Worm (Caenorhabditis elegans) whole organism, dauer: Measurements from ENCODE around the gene ubc-7.

Source experiments
- unc-62 ChIP-seq: sonication (generic microtip); optimal IDR thresholded peaks from 2 replicates; lab custom pipeline; 2017; ENCODE audit warnings: missing biosample characterization, missing genetic modification reagents, missing genetic modification characterization

The ubc-7 gene

DNA sequence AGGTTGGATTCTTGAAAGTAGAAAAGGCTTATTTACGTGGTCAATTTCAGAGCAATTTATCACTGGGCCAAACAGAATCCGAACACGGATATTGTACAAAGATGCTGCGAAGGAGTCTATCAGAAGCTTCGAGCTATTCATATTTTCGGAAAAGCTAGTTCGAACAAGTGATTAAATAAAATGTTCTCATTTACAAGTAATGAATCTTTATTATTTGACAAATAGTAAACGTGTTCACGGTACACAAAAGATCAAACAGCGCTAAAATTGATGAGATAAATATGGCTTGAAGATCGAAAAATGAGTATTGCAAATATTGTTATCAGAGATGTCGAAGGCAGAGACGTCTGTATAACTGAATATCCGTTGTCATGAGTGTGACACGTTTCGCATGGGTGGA is 15.9 kb downstream of the ubc-7 start:
- no peak for TF ChIP-seq unc-62 (GFP tag; lab: Kevin White, UChicago)

DNA sequence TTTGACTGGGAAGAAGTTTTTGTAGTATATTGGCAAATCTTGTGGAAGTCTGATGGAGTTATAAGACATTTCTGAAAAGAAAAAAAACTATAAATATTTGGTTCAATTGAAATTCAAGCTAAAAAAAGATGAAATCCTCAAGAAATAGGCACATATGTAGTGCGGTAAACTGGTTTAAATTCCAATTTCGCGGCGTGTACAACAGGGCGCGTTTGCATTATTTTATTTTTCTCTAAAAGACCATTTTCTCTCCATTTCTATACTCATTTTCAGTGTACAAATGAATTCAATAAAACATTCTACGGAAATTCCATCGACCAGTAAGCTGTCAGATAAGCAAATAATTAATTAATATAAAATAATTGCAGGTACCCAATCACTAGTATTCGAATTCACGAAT is 16.8 kb downstream of the ubc-7 start, which contains the start of the genes pri-1 and F58A4.6:
Gene pri-1, minus strand, starts transcription at position 71 of the 400 bp plus-strand sequence.
Gene F58A4.6, plus strand, starts transcription at position 272 of the 400 bp plus-strand sequence.
- TF ChIP-seq unc-62 (GFP tag; lab: Kevin White, UChicago) = no peak

DNA sequence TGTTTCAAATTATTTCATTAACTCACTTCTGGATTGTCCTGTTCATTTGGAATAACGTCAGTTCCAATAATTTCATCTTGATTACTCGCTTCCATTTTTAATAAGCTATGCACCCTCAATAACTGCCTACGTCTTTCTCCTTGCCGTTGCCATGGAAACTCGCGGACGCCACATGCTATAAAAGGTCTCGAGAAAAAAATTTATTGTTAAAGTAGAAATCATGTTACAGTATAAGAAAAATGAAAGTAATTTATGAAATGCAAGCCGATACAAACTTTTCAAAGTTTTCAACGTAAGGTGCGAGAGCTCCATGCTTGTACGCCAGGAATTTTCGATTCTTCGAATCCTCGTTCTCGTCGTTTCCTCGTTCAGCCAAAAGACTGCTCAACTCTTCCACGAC is 18.9 kb downstream of the ubc-7 start, which contains the start of gene bbs-4:
Gene bbs-4, minus strand, starts transcription at position 101 of the 400 bp plus-strand sequence.
- TF ChIP-seq unc-62 (GFP tag; lab: Kevin White, UChicago) = no peak

DNA sequence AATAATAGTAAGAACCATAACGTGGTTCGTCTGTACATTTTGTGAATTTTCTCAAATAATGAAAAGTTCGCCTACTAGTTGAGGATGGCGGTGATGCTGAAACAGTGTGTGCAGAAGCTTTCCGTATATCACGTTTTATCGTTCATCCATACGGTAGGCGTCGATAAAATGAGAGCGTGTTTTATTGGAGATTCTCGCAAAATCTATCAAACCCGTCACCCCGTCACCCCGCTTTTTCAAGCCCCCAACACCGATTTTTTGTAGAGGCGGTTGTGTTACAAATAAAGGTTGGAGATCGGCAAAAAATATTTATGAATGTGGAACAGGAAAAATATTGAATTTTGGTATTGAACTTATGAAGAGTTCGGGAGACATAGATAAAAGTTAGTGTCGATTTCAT is 22.3 kb downstream of the ubc-7 start, which contains the start of gene clec-161:
Gene clec-161, minus strand, starts transcription at position 101 of the 400 bp plus-strand sequence.
- no peak for TF ChIP-seq unc-62 (GFP tag; lab: Kevin White, UChicago)

DNA sequence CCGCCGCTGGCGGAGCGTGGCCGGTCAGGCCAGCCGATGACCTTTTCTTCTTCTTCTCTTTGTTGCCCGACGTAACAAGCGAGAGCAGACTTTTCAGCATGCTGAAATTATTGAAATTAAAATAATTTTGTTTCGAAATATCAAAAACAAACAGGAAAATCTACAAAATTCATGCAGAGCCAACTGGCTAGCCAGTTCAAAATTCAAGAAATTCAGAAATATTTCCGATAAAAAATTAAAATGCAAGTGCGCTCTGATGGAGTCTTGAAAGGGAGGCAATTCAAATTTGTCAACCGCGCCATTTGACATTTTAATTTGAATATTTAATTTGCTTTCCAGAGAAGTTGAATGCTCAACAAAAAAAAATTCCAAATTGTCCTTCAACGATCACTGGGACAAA is 30.3 kb downstream of the ubc-7 start, which contains the start of gene F58A4.2:
Gene F58A4.2, minus strand, starts transcription at position 101 of the 400 bp plus-strand sequence.
- no peak for TF ChIP-seq unc-62 (GFP tag; lab: Kevin White, UChicago)

DNA sequence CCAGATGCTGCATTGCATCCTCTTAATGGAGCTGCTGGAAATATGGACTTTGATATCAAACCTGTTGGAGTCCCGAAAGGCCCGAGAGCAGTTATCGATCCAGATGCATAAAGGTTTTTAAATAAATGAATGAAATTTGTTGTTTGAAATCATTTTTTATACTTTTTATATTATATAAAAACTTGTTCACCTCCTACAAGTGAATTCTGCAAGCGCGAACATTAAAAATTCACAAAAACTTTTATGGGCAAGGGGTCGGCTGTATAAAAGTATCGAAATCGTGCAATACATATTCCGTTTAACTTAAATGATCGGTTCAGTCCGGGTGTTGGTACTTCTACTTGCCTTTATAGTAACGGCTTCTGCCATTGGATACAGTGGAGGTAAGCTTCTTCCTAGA is 32.8 kb downstream of the ubc-7 start, which contains the start of gene F58A4.1:
Gene F58A4.1, plus strand, starts transcription at position 301 of the 400 bp plus-strand sequence.
- TF ChIP-seq unc-62 (GFP tag; lab: Kevin White, UChicago) = no peak

DNA sequence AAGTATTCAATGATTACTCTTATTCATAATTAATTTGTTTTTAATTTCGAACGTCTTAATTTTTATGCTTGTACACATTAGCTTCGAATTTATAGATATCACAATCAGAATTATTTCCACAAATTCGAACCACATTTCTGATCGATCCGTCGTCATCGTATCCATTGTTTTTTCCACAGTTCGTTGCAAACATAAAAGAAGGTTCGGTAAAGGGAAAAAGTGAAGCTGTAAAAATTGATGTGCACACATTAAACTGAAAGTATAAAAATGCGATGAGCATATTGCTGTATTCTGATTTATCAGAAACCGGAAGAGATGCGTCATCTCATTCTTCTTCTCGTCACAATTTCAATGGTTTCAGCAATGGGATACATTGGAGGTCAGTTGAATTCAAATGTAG is 33.9 kb downstream of the ubc-7 start, which contains the start of gene C48B4.12:
Gene C48B4.12, plus strand, starts transcription at position 301 of the 400 bp plus-strand sequence.
- no peak for TF ChIP-seq unc-62 (GFP tag; lab: Kevin White, UChicago)

DNA sequence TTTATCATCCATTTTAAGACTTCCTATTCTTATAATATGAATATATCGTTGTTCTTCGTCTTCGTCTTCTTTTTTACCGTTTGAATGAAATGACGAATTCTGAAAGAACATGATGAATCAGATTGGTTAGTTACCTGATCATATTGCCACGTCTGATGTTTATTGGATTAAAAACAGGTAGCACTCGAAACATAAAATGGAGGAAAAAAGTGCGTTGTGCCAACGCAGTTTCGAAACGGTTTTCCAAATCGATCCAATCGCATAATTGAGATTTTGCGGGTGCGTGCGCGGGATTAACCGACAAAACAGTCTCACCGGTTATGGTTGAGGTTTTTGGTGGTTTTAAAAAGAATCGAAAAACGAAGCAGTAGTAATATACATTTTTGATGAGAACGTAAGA is 35.4 kb downstream of the ubc-7 start, which contains the start of gene rom-2:
Gene rom-2, minus strand, starts transcription at position 101 of the 400 bp plus-strand sequence.
- TF ChIP-seq unc-62 (GFP tag; lab: Kevin White, UChicago) = no peak

DNA sequence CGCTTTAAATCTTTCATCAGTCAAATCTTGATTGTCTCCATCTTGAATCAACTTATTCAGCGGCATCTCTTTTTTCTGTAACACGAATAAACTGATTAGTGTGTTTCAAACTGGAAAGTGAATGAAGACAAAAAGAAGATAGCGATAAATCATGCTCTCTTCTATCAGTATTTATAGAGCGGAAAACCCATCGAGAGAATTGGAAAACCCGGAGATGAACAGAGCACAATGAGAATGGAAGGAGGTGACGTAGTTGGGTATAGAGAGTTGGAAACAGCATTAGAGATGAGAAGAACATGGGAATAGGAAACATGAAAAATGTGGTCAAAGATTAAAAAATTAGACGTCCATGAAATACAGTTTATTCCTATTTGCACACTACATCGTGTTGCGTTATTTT is 38.8 kb downstream of the ubc-7 start, which contains the start of gene acox-1.5:
Gene acox-1.5, minus strand, starts transcription at position 75 of the 400 bp plus-strand sequence.
- TF ChIP-seq unc-62 (GFP tag; lab: Kevin White, UChicago) = no peak

DNA sequence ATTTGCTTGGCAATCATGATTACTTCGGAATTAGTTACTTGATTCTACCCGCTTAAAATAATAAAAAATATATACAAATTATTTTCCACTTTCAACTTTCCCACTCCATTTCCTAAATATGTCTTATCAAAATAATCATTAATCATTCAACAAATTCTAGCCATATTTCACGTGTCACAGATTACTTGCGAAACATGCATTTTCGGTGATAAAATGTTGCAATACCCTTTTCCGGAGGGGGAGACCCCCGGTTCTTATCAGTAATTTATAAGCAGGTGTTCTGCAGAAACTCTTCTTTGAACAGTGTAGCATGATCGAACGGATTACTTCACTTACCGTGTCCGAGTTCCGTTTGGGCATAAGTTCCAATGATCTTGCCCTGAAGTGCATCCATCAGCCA is 40.8 kb downstream of the ubc-7 start:
- TF ChIP-seq unc-62 (GFP tag; lab: Kevin White, UChicago) = no peak

DNA sequence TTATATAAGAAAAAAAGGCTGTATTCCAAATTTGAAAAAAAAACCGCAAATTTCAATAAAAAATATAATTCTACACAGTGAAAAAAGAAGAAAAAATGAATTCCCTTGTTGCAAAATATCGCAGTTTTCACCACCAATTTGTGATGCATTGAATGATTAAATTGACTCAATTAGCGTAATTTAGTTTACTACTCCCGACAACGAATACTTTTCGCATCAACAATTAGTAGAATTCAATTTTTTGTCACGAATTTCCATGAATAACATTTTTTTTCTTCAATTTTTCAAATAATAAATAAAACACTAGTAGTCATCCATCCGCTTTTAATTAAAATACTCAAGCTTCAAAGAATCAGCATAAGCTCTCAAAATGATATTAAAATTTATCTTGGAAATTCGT is 45.7 kb downstream of the ubc-7 start:
- no peak for TF ChIP-seq unc-62 (GFP tag; lab: Kevin White, UChicago)

DNA sequence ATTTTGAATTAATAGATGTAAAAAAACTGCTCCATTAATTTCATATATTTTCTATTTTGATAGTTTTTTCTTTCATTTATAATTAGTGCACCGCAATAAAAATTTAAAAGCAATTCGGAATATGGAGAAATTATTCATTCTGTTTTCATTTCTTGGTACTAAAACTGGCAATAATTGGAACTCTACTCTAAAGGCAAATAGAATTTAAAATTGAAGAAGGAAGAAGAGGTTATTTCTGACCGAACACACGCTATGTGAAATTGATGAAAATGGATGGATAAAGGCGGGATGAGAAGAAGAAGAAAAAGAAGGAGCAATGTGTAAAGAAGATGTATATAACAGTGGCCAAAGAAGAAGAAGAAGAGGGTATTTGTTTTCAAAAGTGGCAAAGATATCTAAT is 47.7 kb downstream of the ubc-7 start:
- TF ChIP-seq unc-62 (GFP tag; lab: Kevin White, UChicago) = no peak

DNA sequence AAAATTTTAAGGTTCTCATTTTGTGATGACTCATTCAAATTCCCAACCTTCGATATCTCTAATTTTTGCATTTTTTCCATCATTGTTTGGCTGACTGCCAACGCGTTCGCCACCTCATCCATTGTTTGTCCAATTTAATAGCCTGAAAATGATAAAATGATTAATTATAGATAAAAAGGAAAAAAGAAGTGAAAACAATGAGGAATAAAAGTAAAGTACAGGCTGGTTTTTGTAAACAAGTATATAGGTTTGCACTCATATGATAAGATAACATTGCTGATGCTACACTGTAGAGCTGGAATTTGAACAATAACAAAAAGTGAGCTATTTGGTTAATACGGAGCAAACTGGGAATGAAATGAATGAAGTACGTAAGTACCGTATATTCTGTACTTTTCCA is 48.7 kb downstream of the ubc-7 start, which contains the start of gene C48B4.3:
Gene C48B4.3, minus strand, starts transcription at position 149 of the 400 bp plus-strand sequence.
- TF ChIP-seq unc-62 (GFP tag; lab: Kevin White, UChicago) = no peak
